Worm (Caenorhabditis elegans) whole organism, L3 larva: Measurements from ENCODE around the gene set-27.

Experiments
- aly-2 ChIP-seq: fragments of 150-350 bp; optimal IDR thresholded peaks from 2 replicates; lab custom pipeline; 2014; ENCODE audit warnings: missing biosample characterization, missing genetic modification characterization
- elt-2 ChIP-seq: sonication (generic microtip); optimal IDR thresholded peaks from 2 replicates; lab custom pipeline; 2016; ENCODE audit warnings: missing genetic modification reagents, mild to moderate bottlenecking, missing genetic modification characterization, missing compliant biosample characterization
- lin-15B ChIP-seq: fragments of 150-350 bp; optimal IDR thresholded peaks from 2 replicates; lab custom pipeline; 2014; ENCODE audit warnings: missing biosample characterization, missing genetic modification characterization
- tbx-2 ChIP-seq: sonication (generic microtip); optimal IDR thresholded peaks from 2 replicates; lab custom pipeline; 2016; ENCODE audit warnings: mild to moderate bottlenecking, missing genetic modification characterization, missing compliant biosample characterization

ce11 chrIII:2724992-2725220 lies 24.2 kb downstream of the set-27 start, which contains the start of gene Y71H2AM.11:
- TF ChIP-seq tbx-2 (no peak), aly-2 (tag; lab: Kevin White, UChicago) (no peak), lin-15B (tag; lab: Kevin White, UChicago) (no peak), elt-2 (tag; lab: Kevin White, UChicago) (no peak)
